Worm (Caenorhabditis elegans) whole organism, L4 larva: ENCODE data around the gene nspc-13.

ENCODE experiments used
- D1046.2 ChIP-seq: fragments of 200-800 bp; sonication (Bioruptor generic); IDR thresholded peaks from 2 replicates; pipeline ENCODE4 v1.3.6; 2022; ENCODE audit warnings: missing genetic modification characterization, missing compliant biosample characterization
- F10B5.3 ChIP-seq: sonication (generic microtip); optimal IDR thresholded peaks from 2 replicates; lab custom pipeline; 2016; ENCODE audit warnings: mild to moderate bottlenecking, missing genetic modification characterization, missing compliant biosample characterization
- F44E2.7 ChIP-seq: fragments of 200-800 bp; sonication (Bioruptor generic); IDR thresholded peaks from 2 replicates; pipeline ENCODE4 v2.1.2; 2022; ENCODE audit warnings: missing genetic modification characterization, missing compliant biosample characterization
- R02D3.7 ChIP-seq: fragments of 150-350 bp; sonication (generic microtip); optimal IDR thresholded peaks from 3 replicates; lab custom pipeline; 2014; ENCODE audit warnings: missing biosample characterization, missing genetic modification characterization
- Y5F2A.4 ChIP-seq: fragments of 200-800 bp; sonication (Bioruptor generic); optimal IDR thresholded peaks from 2 replicates; lab custom pipeline; 2018; ENCODE audit warnings: mild to moderate bottlenecking, missing genetic modification characterization, missing compliant biosample characterization
- ZK337.2 ChIP-seq: fragments of 200-800 bp; sonication (Bioruptor generic); IDR thresholded peaks from 2 replicates; pipeline ENCODE4 v1.3.6; 2022; ENCODE audit warnings: missing genetic modification reagents, missing genetic modification characterization, missing compliant biosample characterization
- attf-4 ChIP-seq: sonication (generic microtip); optimal IDR thresholded peaks from 3 replicates; lab custom pipeline; 2017; ENCODE audit warnings: missing biosample characterization, missing genetic modification characterization
- daf-16 ChIP-seq, 3 experiments: sonication (generic microtip); optimal IDR thresholded peaks; 2 replicates each; lab custom pipeline; 2016 to 2017; ENCODE audit warnings: missing genetic modification characterization in 3 of 3, missing genetic modification reagents in 3 of 3, mild to moderate bottlenecking in 2 of 3, missing compliant biosample characterization in 2 of 3, missing biosample characterization in 1 of 3, moderate library complexity in 1 of 3
- dmd-6 ChIP-seq: fragments of 200-800 bp; sonication (Bioruptor generic); IDR thresholded peaks from 2 replicates; pipeline ENCODE4 v1.3.6; 2022; ENCODE audit warnings: missing genetic modification reagents, missing genetic modification characterization, missing compliant biosample characterization
- dmd-8 ChIP-seq: fragments of 200-800 bp; sonication (Bioruptor generic); IDR thresholded peaks from 2 replicates; pipeline ENCODE4 v1.3.6; 2022; ENCODE audit warnings: missing genetic modification characterization, missing compliant biosample characterization
- duxl-1 ChIP-seq: sonication (generic microtip); optimal IDR thresholded peaks from 2 replicates; lab custom pipeline; 2016; ENCODE audit warnings: mild to moderate bottlenecking, missing genetic modification characterization, moderate library complexity, missing compliant biosample characterization; ENCODE audit not compliant: poor library complexity
- dve-1 ChIP-seq: sonication (generic microtip); optimal IDR thresholded peaks from 2 replicates; lab custom pipeline; 2017; ENCODE audit warnings: antibody characterized with exemption, mild to moderate bottlenecking, missing genetic modification characterization, missing compliant biosample characterization; ENCODE audit not compliant: insufficient read depth
- egl-27 ChIP-seq: sonication (generic microtip); optimal IDR thresholded peaks from 3 replicates; lab custom pipeline; 2017; ENCODE audit warnings: missing biosample characterization, missing genetic modification reagents, missing genetic modification characterization
- hlh-11 ChIP-seq: fragments of 200-800 bp; sonication (Bioruptor generic); optimal IDR thresholded peaks from 2 replicates; lab custom pipeline; 2018; ENCODE audit warnings: mild to moderate bottlenecking, missing genetic modification characterization, missing compliant biosample characterization
- hmg-1.1 ChIP-seq: fragments of 200-800 bp; sonication (Bioruptor generic); IDR thresholded peaks from 2 replicates; pipeline ENCODE4 v1.3.6; 2022; ENCODE audit warnings: missing genetic modification reagents, missing genetic modification characterization, missing compliant biosample characterization
- lim-7 ChIP-seq: fragments of 200-800 bp; sonication (Bioruptor generic); IDR thresholded peaks from 2 replicates; pipeline ENCODE4 v1.3.6; 2022; ENCODE audit warnings: missing genetic modification characterization, missing compliant biosample characterization
- lin-13 ChIP-seq: fragments of 150-350 bp; optimal IDR thresholded peaks from 2 replicates; lab custom pipeline; 2014; ENCODE audit warnings: missing biosample characterization, missing genetic modification reagents, missing genetic modification characterization
- lin-39 ChIP-seq: fragments of 150-350 bp; optimal IDR thresholded peaks from 2 replicates; lab custom pipeline; 2014; ENCODE audit warnings: missing biosample characterization, missing genetic modification reagents, missing genetic modification characterization
- madf-5 ChIP-seq, 2 experiments: fragments of 200-800 bp; sonication (Bioruptor generic); IDR thresholded peaks; 2 replicates each; pipeline ENCODE4 v1.3.6; 2022; ENCODE audit warnings: missing compliant biosample characterization in 2 of 2, missing genetic modification characterization in 2 of 2
- mdl-1 ChIP-seq, 2 experiments: fragments of 150-350 bp in 1 of 2; sonication (generic microtip) in 1 of 2; optimal IDR thresholded peaks; 2 replicates each; lab custom pipeline; 2014 to 2017; ENCODE audit warnings: missing biosample characterization in 2 of 2, missing genetic modification characterization in 2 of 2
- mes-2 ChIP-seq: sonication (generic microtip); optimal IDR thresholded peaks from 2 replicates; lab custom pipeline; 2016; ENCODE audit warnings: missing genotype, mild to moderate bottlenecking, missing genetic modification characterization, missing compliant biosample characterization; ENCODE audit not compliant: poor library complexity, severe bottlenecking
- mxl-3 ChIP-seq: fragments of 200-800 bp; sonication (Bioruptor generic); optimal IDR thresholded peaks from 2 replicates; lab custom pipeline; 2018; ENCODE audit warnings: mild to moderate bottlenecking, missing genetic modification characterization, missing compliant biosample characterization
- nhr-10 ChIP-seq: fragments of 150-350 bp; optimal IDR thresholded peaks from 2 replicates; lab custom pipeline; 2014; ENCODE audit warnings: missing biosample characterization, missing genetic modification characterization
- nhr-111 ChIP-seq: fragments of 200-800 bp; sonication (Bioruptor generic); optimal IDR thresholded peaks from 2 replicates; lab custom pipeline; 2018; ENCODE audit warnings: mild to moderate bottlenecking, missing genetic modification characterization, missing compliant biosample characterization
- nhr-237 ChIP-seq: sonication (generic microtip); optimal IDR thresholded peaks from 2 replicates; lab custom pipeline; 2017; ENCODE audit warnings: missing biosample characterization, missing genetic modification characterization
- nhr-25 ChIP-seq: sonication (generic microtip); optimal IDR thresholded peaks from 2 replicates; lab custom pipeline; 2017; ENCODE audit warnings: missing genetic modification characterization, mild to moderate bottlenecking, missing compliant biosample characterization, antibody characterized with exemption, moderate library complexity, borderline replicate concordance; ENCODE audit not compliant: insufficient read depth
- nhr-41 ChIP-seq: fragments of 200-800 bp; sonication (Bioruptor generic); IDR thresholded peaks from 2 replicates; pipeline ENCODE4 v1.3.6; 2022; ENCODE audit warnings: missing genetic modification reagents, missing genetic modification characterization, missing compliant biosample characterization
- nhr-42 ChIP-seq: fragments of 200-800 bp; sonication (Bioruptor generic); IDR thresholded peaks from 2 replicates; pipeline ENCODE4 v1.3.6; 2022; ENCODE audit warnings: missing genetic modification characterization, missing compliant biosample characterization
- nhr-6 ChIP-seq: fragments of 150-350 bp; optimal IDR thresholded peaks from 2 replicates; lab custom pipeline; 2014; ENCODE audit warnings: missing biosample characterization, missing genetic modification characterization
- saeg-2 ChIP-seq: fragments of 200-800 bp; sonication (Bioruptor generic); IDR thresholded peaks from 2 replicates; pipeline ENCODE4 v1.3.6; 2022; ENCODE audit warnings: missing genetic modification reagents, missing genetic modification characterization, missing compliant biosample characterization
- set-16 ChIP-seq: fragments of 200-800 bp; sonication (Bioruptor generic); IDR thresholded peaks from 2 replicates; pipeline ENCODE4 v1.3.6; 2022; ENCODE audit warnings: missing genetic modification reagents, missing genetic modification characterization, missing compliant biosample characterization
- spr-3 ChIP-seq: fragments of 200-800 bp; sonication (Bioruptor generic); optimal IDR thresholded peaks from 2 replicates; lab custom pipeline; 2018; ENCODE audit warnings: mild to moderate bottlenecking, missing genetic modification characterization, missing compliant biosample characterization
- unc-130 ChIP-seq: sonication (generic microtip); optimal IDR thresholded peaks from 2 replicates; lab custom pipeline; 2016; ENCODE audit warnings: missing genetic modification reagents, missing genetic modification characterization, missing compliant biosample characterization
- unc-62 ChIP-seq, 3 experiments: fragments of 150-350 bp in 1 of 3; sonication (generic microtip); optimal IDR thresholded peaks in 2 of 3; peaks in 1 of 3; 1 replicate in 1 of 3; 2 replicates in 2 of 3; lab custom pipeline; 2014 to 2017; ENCODE audit warnings: missing biosample characterization in 3 of 3, missing genetic modification characterization in 3 of 3, missing genetic modification reagents in 3 of 3, missing genotype in 1 of 3
- zfp-2 ChIP-seq: sonication (generic microtip); optimal IDR thresholded peaks from 2 replicates; lab custom pipeline; 2016; ENCODE audit warnings: mild to moderate bottlenecking, missing genetic modification characterization, missing compliant biosample characterization

nspc-13 gene

ce11 chrX:12362951-12363486 lies 5.8 kb downstream of the nspc-13 start (continued):
- TF ChIP-seq mxl-3 (GFP tag; lab: Kevin White, UChicago), result peak; percentile 89
- TF ChIP-seq F10B5.3 (tag; lab: Kevin White, UChicago), result peak; percentile 95
- TF ChIP-seq D1046.2 (GFP tag; lab: Robert Waterston, UW), result peak; percentile 87; the same call in 1 of the 2 replicates
- peak; percentile 97 for TF ChIP-seq nhr-6
- peak; percentile 96 for TF ChIP-seq lin-13 (GFP tag; lab: Kevin White, UChicago)
- TF ChIP-seq dmd-8, result 0 out of 2 replicates have a peak, but pooled peaks have one; percentile 5
- peak; percentile 94 for TF ChIP-seq mes-2 (tag; lab: Kevin White, UChicago)
- TF ChIP-seq F44E2.7, result no peak
- TF ChIP-seq spr-3 (GFP tag; lab: Kevin White, UChicago), result peak; percentile 91
- peak; percentile 84 for TF ChIP-seq nhr-25 (tag; lab: Kevin White, UChicago)
- peak; percentile 97 for TF ChIP-seq dmd-6 (GFP tag; lab: Robert Waterston, UW)
- peak; percentile 69 for TF ChIP-seq egl-27 (tag; lab: Kevin White, UChicago)
- peak; percentile 90 for TF ChIP-seq Y5F2A.4 (GFP tag; lab: Kevin White, UChicago)
- peak; percentile 92 for TF ChIP-seq lin-39 (tag; lab: Kevin White, UChicago)
- peak; percentile 83; the same call in 1 of the 2 replicates for TF ChIP-seq ZK337.2 (GFP tag; lab: Robert Waterston, UW)
- TF ChIP-seq nhr-41 (GFP tag; lab: Robert Waterston, UW), result peak; percentile 72; the same call in 1 of the 2 replicates
- peak in 1 of 2 experiments; percentile 85; a peak in 1 of 4 replicates for TF ChIP-seq madf-5 (GFP tag; IDR thresholded peaks at IDR 0.05; lab: Robert Waterston, UW)
- peak; percentile 98 for TF ChIP-seq nhr-10 (tag; lab: Kevin White, UChicago)
- TF ChIP-seq duxl-1, result peak; percentile 98
- TF ChIP-seq attf-4 (tag; lab: Kevin White, UChicago), result peak; percentile 50
- TF ChIP-seq unc-62 (GFP tag; optimal IDR thresholded peaks at IDR 0.05 in 1 of 2; lab: Kevin White, UChicago), result peak; percentile 65 to 100
- TF ChIP-seq unc-62 (tag; optimal IDR thresholded peaks at IDR 0.05; lab: Kevin White, UChicago), result peak; percentile 96
- peak; percentile 93 for TF ChIP-seq saeg-2 (GFP tag; lab: Robert Waterston, UW)
- TF ChIP-seq zfp-2 (tag; lab: Kevin White, UChicago), result peak; percentile 76

- no peak for TF ChIP-seq nhr-42 (GFP tag; lab: Robert Waterston, UW)
- no peak for TF ChIP-seq attf-4 (tag; lab: Kevin White, UChicago)
- TF ChIP-seq R02D3.7 (tag; lab: Kevin White, UChicago), result no peak
- TF ChIP-seq unc-130 (GFP tag; lab: Kevin White, UChicago), result no peak
- no peak for TF ChIP-seq set-16 (GFP tag; lab: Robert Waterston, UW)
- TF ChIP-seq mdl-1 (tag; optimal IDR thresholded peaks at IDR 0.05; lab: Kevin White, UChicago), result no peak
- no peak for TF ChIP-seq daf-16 (GFP tag; optimal IDR thresholded peaks at IDR 0.05; lab: Kevin White, UChicago)
- no peak for TF ChIP-seq daf-16 (tag; optimal IDR thresholded peaks at IDR 0.05; lab: Kevin White, UChicago)
- no peak for TF ChIP-seq nhr-237
- no peak for TF ChIP-seq saeg-2 (GFP tag; lab: Robert Waterston, UW)
- no peak for TF ChIP-seq hmg-1.1
- TF ChIP-seq lin-13 (GFP tag; lab: Kevin White, UChicago), result no peak
- no peak for TF ChIP-seq dve-1 (tag; lab: Kevin White, UChicago)
- no peak for TF ChIP-seq lim-7 (GFP tag; lab: Robert Waterston, UW)
- TF ChIP-seq hlh-11, result no peak
- TF ChIP-seq nhr-111 (GFP tag; lab: Kevin White, UChicago), result no peak
- no peak for TF ChIP-seq D1046.2 (GFP tag; lab: Robert Waterston, UW)
Measured at ce11 chrX:12364804-12365203, 7.6 kb downstream of the nspc-13 start, which contains the start of gene F19H6.5. F19H6.5 (minus strand) TSS chrX:12364904.
